Fruit fly (Drosophila melanogaster): ENCODE results near the gene Cad87A.

The Cad87A gene

DNA sequence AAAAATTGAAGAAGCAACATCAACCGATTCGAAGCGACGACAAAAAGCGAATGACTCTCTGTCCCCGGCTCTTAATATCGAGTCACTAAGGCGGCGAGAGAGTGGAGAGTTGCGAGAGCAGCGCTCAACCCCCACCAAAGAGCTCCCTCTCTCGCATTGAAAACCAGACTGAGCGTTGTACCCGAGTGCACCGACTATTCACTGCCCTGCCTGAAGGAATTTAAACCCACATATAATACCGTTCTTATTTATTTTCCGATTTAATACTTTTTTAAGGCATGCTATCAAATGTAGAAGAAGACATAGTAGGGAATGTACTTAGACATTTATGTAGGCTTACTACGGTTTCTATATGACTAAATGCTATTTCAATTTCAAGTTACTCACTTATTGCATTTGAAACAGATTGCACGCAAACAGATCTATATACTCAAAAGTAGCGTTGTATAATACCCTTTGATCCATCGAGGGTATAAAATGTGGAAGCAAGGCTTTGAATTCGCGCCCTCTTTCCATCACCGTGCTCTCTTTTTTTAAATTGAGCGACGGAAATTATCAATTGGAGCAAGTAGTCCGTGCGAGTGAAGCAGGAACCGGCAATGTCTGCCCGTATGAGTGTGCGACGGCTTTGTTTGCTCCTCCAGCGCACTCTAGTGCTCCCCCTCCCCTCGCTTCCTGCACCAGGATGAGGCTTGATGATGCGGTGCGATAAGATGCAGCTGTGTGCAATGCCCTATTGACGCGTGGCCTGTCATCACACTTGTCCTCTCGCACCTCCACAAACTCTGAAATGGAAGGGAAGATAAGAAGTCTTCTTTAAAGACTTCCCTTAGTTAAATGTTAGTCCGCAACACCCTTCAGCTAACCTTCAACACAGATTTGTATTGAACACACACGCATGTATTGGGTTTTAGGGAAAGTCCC lies 61.6 kb downstream of the Cad87A start, which contains the start of gene mthl5 (continued):
- TF ChIP-seq mam (GFP tag; optimal IDR thresholded peaks at IDR 0.05), result peak; percentile 77
- peak; percentile 80 for TF ChIP-seq CG10959 (GFP tag; IDR thresholded peaks at IDR 0.05)
- peak; percentile 76 for TF ChIP-seq crc (GFP tag; optimal IDR thresholded peaks at IDR 0.05)
- TF ChIP-seq grau (tag; optimal IDR thresholded peaks at IDR 0.05), result peak; percentile 84
- peak; percentile 71 for TF ChIP-seq Spps (tag; optimal IDR thresholded peaks at IDR 0.05)
- peak; percentile 60 for TF ChIP-seq BtbVII (GFP tag; optimal IDR thresholded peaks at IDR 0.05)
- peak; percentile 79 for TF ChIP-seq gcm (GFP tag; optimal IDR thresholded peaks at IDR 0.05)
- peak; percentile 77 for TF ChIP-seq CG14441 (GFP tag; IDR thresholded peaks at IDR 0.05)
- TF ChIP-seq CG17568 (GFP tag; optimal IDR thresholded peaks at IDR 0.05), result no peak
- TF ChIP-seq CG16815 (GFP tag; optimal IDR thresholded peaks at IDR 0.05), result peak; percentile 86
- peak; percentile 27; the same call in 1 of the 2 replicates for TF ChIP-seq MBD-R2 (GFP tag; IDR thresholded peaks at IDR 0.05)
- TF ChIP-seq vnd (GFP tag; IDR thresholded peaks at IDR 0.05; ENCODE audit: partially characterized antibody), result no peak
- peak; percentile 64 for TF ChIP-seq ssp (GFP tag; IDR thresholded peaks at IDR 0.05)
- TF ChIP-seq CG17359 (tag; optimal IDR thresholded peaks at IDR 0.05), result peak; percentile 76
- peak; percentile 65 for TF ChIP-seq CG10147 (GFP tag; optimal IDR thresholded peaks at IDR 0.05)
- TF ChIP-seq esg (GFP tag; conservative IDR thresholded peaks at IDR 0.05), result peak; percentile 80
- TF ChIP-seq Lhr (GFP tag; optimal IDR thresholded peaks at IDR 0.05), result peak; percentile 44
- TF ChIP-seq CG17829 (tag; optimal IDR thresholded peaks at IDR 0.05), result peak; percentile 84
- TF ChIP-seq ATbp (GFP tag; optimal IDR thresholded peaks at IDR 0.05), result peak; percentile 76
- TF ChIP-seq sens (GFP tag), result peak; percentile 96
- no peak for TF ChIP-seq usp (GFP tag; optimal IDR thresholded peaks at IDR 0.05)
- TF ChIP-seq Nf-YB (GFP tag; optimal IDR thresholded peaks at IDR 0.05), result peak; percentile 62
- no peak; the same call in 1 of the 2 replicates for TF ChIP-seq Bgb (GFP tag; IDR thresholded peaks at IDR 0.05; ENCODE audit: partially characterized antibody)
- peak; percentile 18 for TF ChIP-seq Vsx1 (GFP tag; optimal IDR thresholded peaks at IDR 0.05)
- TF ChIP-seq CG1529 (GFP tag; optimal IDR thresholded peaks at IDR 0.05), result peak; percentile 77
- peak; percentile 56 for TF ChIP-seq psq (GFP tag; optimal IDR thresholded peaks at IDR 0.05)
- TF ChIP-seq CG17612 (GFP tag; IDR thresholded peaks at IDR 0.05), result peak; percentile 21; the same call in 1 of the 2 replicates
- peak; percentile 30 for TF ChIP-seq da (GFP tag; optimal IDR thresholded peaks at IDR 0.05)
- peak; percentile 80 for TF ChIP-seq CG13624 (GFP tag; optimal IDR thresholded peaks at IDR 0.05)
- TF ChIP-seq CG18619 (GFP tag; optimal IDR thresholded peaks at IDR 0.05), result peak; percentile 63
- no peak for TF ChIP-seq CG15479 (GFP tag; optimal IDR thresholded peaks at IDR 0.05)
- TF ChIP-seq CG4854 (GFP tag; optimal IDR thresholded peaks at IDR 0.05), result no peak
- peak; percentile 66 for TF ChIP-seq cwo (GFP tag; optimal IDR thresholded peaks at IDR 0.05)
- peak; percentile 37 for TF ChIP-seq btn (GFP tag; optimal IDR thresholded peaks at IDR 0.05)
- TF ChIP-seq insv (GFP tag; optimal IDR thresholded peaks at IDR 0.05), result no peak
- TF ChIP-seq ind (GFP tag; optimal IDR thresholded peaks at IDR 0.05), result peak; percentile 73
- peak; percentile 68 for TF ChIP-seq her (GFP tag; optimal IDR thresholded peaks at IDR 0.05)
- peak; percentile 74; the same call in 1 of the 2 replicates for TF ChIP-seq ara (GFP tag; IDR thresholded peaks at IDR 0.05)
- TF ChIP-seq so (GFP tag; IDR thresholded peaks at IDR 0.05), result peak; percentile 65; the same call in 2 of the 3 replicates
- TF ChIP-seq z (GFP tag; IDR thresholded peaks at IDR 0.05), result peak; percentile 66; the same call in 2 of the 3 replicates
- TF ChIP-seq Hr3 (GFP tag; optimal IDR thresholded peaks at IDR 0.05), result peak; percentile 81
- peak; percentile 62 for TF ChIP-seq peb (GFP tag; IDR thresholded peaks at IDR 0.05)
- peak; percentile 72 for TF ChIP-seq Atf6 (GFP tag; IDR thresholded peaks at IDR 0.05)
- TF ChIP-seq ci (GFP tag; IDR thresholded peaks at IDR 0.05), result peak; percentile 83
- peak; percentile 48 for TF ChIP-seq Max (GFP tag; optimal IDR thresholded peaks at IDR 0.05)
- no peak for TF ChIP-seq ftz-f1 (GFP tag; optimal IDR thresholded peaks at IDR 0.05)
- peak; percentile 84 for TF ChIP-seq fd96Cb (tag; optimal IDR thresholded peaks at IDR 0.05)
- TF ChIP-seq CG4282 (GFP tag; optimal IDR thresholded peaks at IDR 0.05), result peak; percentile 4
- TF ChIP-seq trem (tag; optimal IDR thresholded peaks at IDR 0.05), result peak; percentile 66

All from whole organism, embryonic.